Fruit fly (Drosophila melanogaster) whole organism, pupa: ENCODE measurements around the gene Ac76E.

Source experiments
- CG12605 ChIP-seq: fragments of 200-800 bp; sonication (Bioruptor generic); IDR thresholded peaks from 2 replicates; pipeline ENCODE4 v1.3.6; 2022; ENCODE audit warnings: missing biosample characterization, missing genetic modification characterization
- CG13204 ChIP-seq: fragments of 200-800 bp; sonication (Bioruptor generic); optimal IDR thresholded peaks from 2 replicates; lab custom pipeline; 2018; ENCODE audit warnings: missing biosample characterization, mild to moderate bottlenecking, missing genetic modification characterization, moderate library complexity
- CG15710 ChIP-seq: fragments of 200-800 bp; sonication (Bioruptor generic); optimal IDR thresholded peaks from 2 replicates; lab custom pipeline; 2018; ENCODE audit warnings: missing biosample characterization, mild to moderate bottlenecking, missing genetic modification characterization, moderate library complexity
- CG32121 ChIP-seq: fragments of 200-800 bp; sonication (Bioruptor generic); IDR thresholded peaks from 2 replicates; pipeline ENCODE4 v1.3.6; 2022; ENCODE audit warnings: missing biosample characterization, missing genetic modification characterization
- CG4496 ChIP-seq: fragments of 200-800 bp; sonication (Bioruptor generic); IDR thresholded peaks from 3 replicates; pipeline ENCODE4 v1.3.6; 2022; ENCODE audit warnings: missing biosample characterization, missing genetic modification characterization
- CG8159 ChIP-seq: fragments of 200-800 bp; sonication (Bioruptor generic); optimal IDR thresholded peaks from 3 replicates; lab custom pipeline; 2018; ENCODE audit warnings: missing biosample characterization, mild to moderate bottlenecking, missing genetic modification characterization, moderate library complexity
- CG8301 ChIP-seq: fragments of 200-800 bp; sonication (Bioruptor generic); optimal IDR thresholded peaks from 2 replicates; lab custom pipeline; 2018; ENCODE audit warnings: missing biosample characterization, mild to moderate bottlenecking, missing genetic modification characterization
- CG9948 ChIP-seq: fragments of 200-800 bp; sonication (Bioruptor generic); optimal IDR thresholded peaks from 2 replicates; lab custom pipeline; 2018; ENCODE audit warnings: missing biosample characterization, mild to moderate bottlenecking, missing genetic modification characterization, moderate library complexity
- EcR ChIP-seq: fragments of 200-800 bp; sonication (Bioruptor generic); optimal IDR thresholded peaks from 3 replicates; lab custom pipeline; 2019; ENCODE audit warnings: missing biosample characterization, missing genetic modification characterization, mild to moderate bottlenecking, moderate library complexity, missing genetic modification reagents
- Ets98B ChIP-seq: fragments of 200-800 bp; sonication (Bioruptor generic); IDR thresholded peaks from 2 replicates; pipeline ENCODE4 v1.3.6; 2022; ENCODE audit warnings: missing biosample characterization, missing genetic modification characterization
- gl ChIP-seq: fragments of 200-800 bp; sonication (Bioruptor generic); optimal IDR thresholded peaks from 2 replicates; lab custom pipeline; 2018; ENCODE audit warnings: missing biosample characterization, mild to moderate bottlenecking, missing genetic modification characterization

DNA sequence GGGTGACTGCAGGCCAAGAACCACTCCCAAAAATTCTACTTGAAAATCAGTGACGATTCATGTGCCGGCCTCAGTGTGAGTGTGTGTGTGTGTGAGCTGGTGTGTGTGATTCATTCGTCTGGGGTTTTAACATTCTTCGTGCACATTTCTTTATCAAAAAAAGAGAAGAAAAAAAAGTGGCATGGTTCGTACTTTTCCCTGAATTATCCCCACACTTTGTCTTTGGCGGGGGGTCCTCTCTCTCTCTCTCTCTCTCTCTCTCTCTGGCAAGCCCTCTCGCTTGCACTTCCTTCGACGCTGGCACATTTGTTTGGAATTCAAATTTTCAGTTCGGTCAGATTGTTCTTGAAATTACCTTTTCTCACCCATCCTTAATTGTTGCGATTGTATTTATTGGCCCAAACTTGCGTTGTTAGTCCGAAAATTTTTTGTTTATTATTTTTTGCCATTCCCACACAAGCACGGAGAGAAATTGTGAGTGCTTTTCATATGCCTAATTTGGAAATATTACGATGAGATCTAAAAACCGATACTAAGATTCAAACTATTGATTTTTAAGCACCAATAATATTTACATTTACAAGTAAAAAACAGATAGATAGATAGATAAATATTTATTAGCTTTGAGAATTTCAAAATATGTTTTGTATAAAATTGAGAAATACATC, 9.9 kb upstream of the Ac76E start:
- TF ChIP-seq CG15710 (tag; lab: Kevin White, UChicago) = no peak
- TF ChIP-seq CG9948 (tag; lab: Kevin White, UChicago) = no peak
- TF ChIP-seq CG13204 (GFP tag; lab: Kevin White, UChicago) = no peak
- TF ChIP-seq CG8159 (tag; lab: Kevin White, UChicago) = peak; percentile 5
- TF ChIP-seq gl = no peak
- peak; percentile 7 for TF ChIP-seq CG8301
- peak; percentile 53; the same call in 1 of the 2 replicates for TF ChIP-seq CG32121 (GFP tag; lab: Robert Waterston, UW)
- TF ChIP-seq Ets98B (GFP tag; lab: Robert Waterston, UW) = peak; percentile 60
- no peak for TF ChIP-seq EcR (GFP tag; lab: Kevin White, UChicago)
- no peak; the same call in 1 of the 3 replicates for TF ChIP-seq CG4496
- TF ChIP-seq CG12605 (GFP tag; lab: Robert Waterston, UW) = peak; percentile 77
